Worm (Caenorhabditis elegans) whole organism, L1 larva: Measurements from ENCODE around the gene cmd-1.

ENCODE experiments used
- C04F5.9 ChIP-seq: sonication (generic microtip); optimal IDR thresholded peaks from 2 replicates; lab custom pipeline; 2016; ENCODE audit warnings: missing genetic modification characterization, missing compliant biosample characterization
- C16A3.4 ChIP-seq: fragments of 150-350 bp; optimal IDR thresholded peaks from 2 replicates; lab custom pipeline; 2014; ENCODE audit warnings: missing biosample characterization, missing genetic modification characterization
- aha-1 ChIP-seq: fragments of 150-350 bp; optimal IDR thresholded peaks from 2 replicates; lab custom pipeline; 2014; ENCODE audit warnings: missing biosample characterization, missing genetic modification characterization
- alr-1 ChIP-seq: fragments of 200-800 bp; sonication (Bioruptor generic); optimal IDR thresholded peaks from 2 replicates; lab custom pipeline; 2018; ENCODE audit warnings: borderline replicate concordance, mild to moderate bottlenecking, missing genetic modification characterization, missing compliant biosample characterization
- aly-2 ChIP-seq: fragments of 150-350 bp; optimal IDR thresholded peaks from 2 replicates; lab custom pipeline; 2014; ENCODE audit warnings: missing biosample characterization, missing genetic modification characterization
- blmp-1 ChIP-seq: fragments of 150-350 bp; optimal IDR thresholded peaks from 2 replicates; lab custom pipeline; 2014; ENCODE audit warnings: missing biosample characterization, missing genetic modification characterization
- ceh-82 ChIP-seq, 3 experiments: fragments of 150-350 bp in 1 of 3; sonication (generic microtip) in 2 of 3; optimal IDR thresholded peaks; 2 replicates each; lab custom pipeline; 2014 to 2017; ENCODE audit warnings: missing biosample characterization in 3 of 3, missing genetic modification characterization in 3 of 3
- ceh-90 ChIP-seq: sonication (generic microtip); optimal IDR thresholded peaks from 2 replicates; lab custom pipeline; 2016; ENCODE audit warnings: missing genetic modification characterization, missing compliant biosample characterization
- dpl-1 ChIP-seq, 3 experiments: fragments of 150-350 bp in 2 of 3; sonication (generic microtip) in 1 of 3; optimal IDR thresholded peaks; 2 replicates each; lab custom pipeline; 2014 to 2017; ENCODE audit warnings: missing biosample characterization in 3 of 3, missing genetic modification characterization in 3 of 3, missing genetic modification reagents in 3 of 3
- dsc-1 ChIP-seq: sonication (generic microtip); optimal IDR thresholded peaks from 2 replicates; lab custom pipeline; 2016; ENCODE audit warnings: mild to moderate bottlenecking, missing genetic modification characterization, missing compliant biosample characterization
- efl-1 ChIP-seq, 4 experiments: fragments of 150-350 bp; optimal IDR thresholded peaks in 3 of 4; peaks in 1 of 4; 1 replicate in 1 of 4; 2 replicates in 3 of 4; lab custom pipeline; 2014; ENCODE audit warnings: missing biosample characterization in 2 of 4, missing genetic modification characterization in 2 of 4, missing genetic modification reagents in 2 of 4
- egl-13 ChIP-seq: sonication (generic microtip); optimal IDR thresholded peaks from 2 replicates; lab custom pipeline; 2016; ENCODE audit warnings: missing genotype, missing genetic modification reagents, missing genetic modification characterization, missing compliant biosample characterization
- egl-27 ChIP-seq, 2 experiments: fragments of 150-350 bp in 1 of 2; sonication (generic microtip); optimal IDR thresholded peaks; 3 replicates each; lab custom pipeline; 2017 to 2018; ENCODE audit warnings: missing biosample characterization in 2 of 2, missing genetic modification characterization in 2 of 2, missing genetic modification reagents in 2 of 2
- elt-2 ChIP-seq: sonication (generic microtip); optimal IDR thresholded peaks from 2 replicates; lab custom pipeline; 2016; ENCODE audit warnings: missing genetic modification characterization, mild to moderate bottlenecking, inconsistent platforms, missing compliant biosample characterization, missing genetic modification reagents
- elt-3 ChIP-seq, 6 experiments: fragments of 150-350 bp in 1 of 6; sonication (generic microtip); optimal IDR thresholded peaks; 2 replicates each; lab custom pipeline; 2017 to 2018; ENCODE audit warnings: missing biosample characterization in 6 of 6, missing genetic modification characterization in 6 of 6, inconsistent platforms in 1 of 6
- fkh-8 ChIP-seq: sonication (generic microtip); optimal IDR thresholded peaks from 2 replicates; lab custom pipeline; 2016; ENCODE audit warnings: mild to moderate bottlenecking, missing genetic modification characterization, missing compliant biosample characterization
- fos-1 ChIP-seq: fragments of 150-350 bp; optimal IDR thresholded peaks from 2 replicates; lab custom pipeline; 2014; ENCODE audit warnings: missing biosample characterization, missing genetic modification characterization
- hlh-17 ChIP-seq: fragments of 200-800 bp; sonication (Bioruptor generic); optimal IDR thresholded peaks from 2 replicates; lab custom pipeline; 2018; ENCODE audit warnings: missing genetic modification characterization, mild to moderate bottlenecking, missing compliant biosample characterization, moderate library complexity, borderline replicate concordance
- irx-1 ChIP-seq: sonication (generic microtip); optimal IDR thresholded peaks from 2 replicates; lab custom pipeline; 2016; ENCODE audit warnings: missing genetic modification characterization, missing compliant biosample characterization
- isw-1 ChIP-seq: fragments of 200-800 bp; sonication (Bioruptor generic); IDR thresholded peaks from 2 replicates; pipeline ENCODE4 v1.3.6; 2022; ENCODE audit warnings: missing genetic modification characterization, missing compliant biosample characterization
- jun-1 ChIP-seq: fragments of 150-350 bp; optimal IDR thresholded peaks from 2 replicates; lab custom pipeline; 2014; ENCODE audit warnings: missing biosample characterization, missing genetic modification reagents, missing genetic modification characterization
- lin-14 ChIP-seq: fragments of 200-800 bp; sonication (Bioruptor generic); optimal IDR thresholded peaks from 2 replicates; lab custom pipeline; 2018; ENCODE audit warnings: mild to moderate bottlenecking, missing genetic modification characterization, moderate library complexity, missing compliant biosample characterization
- lin-39 ChIP-seq: fragments of 150-350 bp; optimal IDR thresholded peaks from 2 replicates; lab custom pipeline; 2014; ENCODE audit warnings: missing biosample characterization, missing genetic modification reagents, missing genetic modification characterization
- lsy-2 ChIP-seq, 2 experiments: fragments of 150-350 bp; optimal IDR thresholded peaks; 2 replicates each; lab custom pipeline; 2014; ENCODE audit warnings: missing biosample characterization in 2 of 2, missing genetic modification characterization in 2 of 2
- mab-9 ChIP-seq: fragments of 200-800 bp; sonication (Bioruptor generic); IDR thresholded peaks from 2 replicates; pipeline ENCODE4 v1.3.6; 2022; ENCODE audit warnings: missing genetic modification reagents, missing genetic modification characterization, missing compliant biosample characterization
- mep-1 ChIP-seq: fragments of 150-350 bp; optimal IDR thresholded peaks from 2 replicates; lab custom pipeline; 2014; ENCODE audit warnings: missing biosample characterization, missing genetic modification characterization
- nhr-12 ChIP-seq: sonication (generic microtip); optimal IDR thresholded peaks from 2 replicates; lab custom pipeline; 2017; ENCODE audit warnings: missing biosample characterization, missing genetic modification characterization
- nhr-20 ChIP-seq: sonication (generic microtip); optimal IDR thresholded peaks from 2 replicates; lab custom pipeline; 2016; ENCODE audit warnings: mild to moderate bottlenecking, missing genetic modification characterization, missing compliant biosample characterization
- nhr-237 ChIP-seq: fragments of 150-350 bp; optimal IDR thresholded peaks from 2 replicates; lab custom pipeline; 2014; ENCODE audit warnings: missing biosample characterization, missing genetic modification characterization
- nhr-47 ChIP-seq: sonication (generic microtip); optimal IDR thresholded peaks from 2 replicates; lab custom pipeline; 2016; ENCODE audit warnings: mild to moderate bottlenecking, missing genetic modification characterization, moderate library complexity, missing compliant biosample characterization
- nhr-71 ChIP-seq: sonication (generic microtip); optimal IDR thresholded peaks from 2 replicates; lab custom pipeline; 2016; ENCODE audit warnings: mild to moderate bottlenecking, missing genetic modification characterization, moderate library complexity, missing compliant biosample characterization
- nhr-76 ChIP-seq: sonication (generic microtip); optimal IDR thresholded peaks from 2 replicates; lab custom pipeline; 2017; ENCODE audit warnings: missing biosample characterization, missing genetic modification characterization
- nhr-77 ChIP-seq: fragments of 150-350 bp; optimal IDR thresholded peaks from 2 replicates; lab custom pipeline; 2014; ENCODE audit warnings: missing biosample characterization, missing genetic modification characterization
- nhr-84 ChIP-seq: sonication (generic microtip); optimal IDR thresholded peaks from 2 replicates; lab custom pipeline; 2017; ENCODE audit warnings: missing biosample characterization, missing genetic modification characterization
- nhr-85 ChIP-seq: sonication (generic microtip); peaks from one replicate; lab custom pipeline; 2016; ENCODE audit warnings: missing genetic modification characterization, inconsistent platforms, missing compliant biosample characterization
- pag-3 ChIP-seq: sonication (generic microtip); optimal IDR thresholded peaks from 2 replicates; lab custom pipeline; 2017; ENCODE audit warnings: missing genetic modification characterization, mild to moderate bottlenecking, missing compliant biosample characterization, antibody characterized with exemption, borderline replicate concordance; ENCODE audit not compliant: insufficient read depth
- pqm-1 ChIP-seq: sonication (generic microtip); optimal IDR thresholded peaks from 3 replicates; lab custom pipeline; 2017; ENCODE audit warnings: missing biosample characterization, missing genetic modification characterization
- skn-1 ChIP-seq: fragments of 150-350 bp; optimal IDR thresholded peaks from 2 replicates; lab custom pipeline; 2014; ENCODE audit warnings: missing biosample characterization, missing genetic modification characterization
- snpc-4 ChIP-seq: fragments of 150-350 bp; optimal IDR thresholded peaks from 2 replicates; lab custom pipeline; 2014; ENCODE audit warnings: missing biosample characterization, missing genetic modification characterization
- snu-23 ChIP-seq: sonication (generic microtip); optimal IDR thresholded peaks from 2 replicates; lab custom pipeline; 2016; ENCODE audit warnings: missing genetic modification characterization, missing compliant biosample characterization
- sox-4 ChIP-seq: sonication (generic microtip); optimal IDR thresholded peaks from 2 replicates; lab custom pipeline; 2016; ENCODE audit warnings: missing genetic modification characterization, missing compliant biosample characterization
- sptf-1 ChIP-seq: fragments of 150-350 bp; optimal IDR thresholded peaks from 2 replicates; lab custom pipeline; 2014; ENCODE audit warnings: missing biosample characterization, missing genetic modification characterization
- sup-37 ChIP-seq: fragments of 200-800 bp; sonication (Bioruptor generic); optimal IDR thresholded peaks from 2 replicates; lab custom pipeline; 2018; ENCODE audit warnings: mild to moderate bottlenecking, missing genetic modification characterization, missing compliant biosample characterization
- swsn-7 ChIP-seq: sonication (generic microtip); optimal IDR thresholded peaks from 2 replicates; lab custom pipeline; 2016; ENCODE audit warnings: missing genetic modification characterization, missing compliant biosample characterization
- unc-130 ChIP-seq: fragments of 150-350 bp; optimal IDR thresholded peaks from 2 replicates; lab custom pipeline; 2017; ENCODE audit warnings: missing biosample characterization, missing genetic modification characterization, inconsistent platforms
- unc-86 ChIP-seq: sonication (generic microtip); optimal IDR thresholded peaks from 2 replicates; lab custom pipeline; 2016; ENCODE audit warnings: missing genetic modification characterization, missing compliant biosample characterization
- vab-15 ChIP-seq: sonication (generic microtip); optimal IDR thresholded peaks from 2 replicates; lab custom pipeline; 2017; ENCODE audit warnings: missing genotype, mild to moderate bottlenecking, missing genetic modification characterization, missing compliant biosample characterization
- zip-4 ChIP-seq: fragments of 200-800 bp; sonication (Bioruptor generic); optimal IDR thresholded peaks from 2 replicates; lab custom pipeline; 2018; ENCODE audit warnings: mild to moderate bottlenecking, missing genetic modification characterization, moderate library complexity, missing compliant biosample characterization
- ztf-11 ChIP-seq, 2 experiments: sonication (generic microtip); optimal IDR thresholded peaks; 2 replicates each; lab custom pipeline; 2016 to 2017; ENCODE audit warnings: missing genetic modification characterization in 2 of 2, missing biosample characterization in 1 of 2, missing compliant biosample characterization in 1 of 2
- ztf-4 ChIP-seq: fragments of 150-350 bp; optimal IDR thresholded peaks from 2 replicates; lab custom pipeline; 2014; ENCODE audit warnings: missing biosample characterization, missing genetic modification characterization

Gene cmd-1

ce11 chrV:1179279-1179678 lies 23.2 kb downstream of the cmd-1 start, which contains the start of gene F25A2.1:
Gene F25A2.1, plus strand, starts transcription at chrV:1179579.
- TF ChIP-seq efl-1 (optimal IDR thresholded peaks at IDR 0.05; lab: Kevin White, UChicago) (no peak), efl-1 (GFP tag; optimal IDR thresholded peaks at IDR 0.05 in 1 of 2; lab: Kevin White, UChicago) (peak in 1 of 2 experiments; percentile 46), nhr-12 (tag; lab: Kevin White, UChicago) (no peak)

- TF ChIP-seq unc-86, result peak; percentile 49
- TF ChIP-seq efl-1 (optimal IDR thresholded peaks at IDR 0.05; lab: Kevin White, UChicago), result peak; percentile 57 to 79
- peak; percentile 81 to 96 for TF ChIP-seq efl-1 (GFP tag; optimal IDR thresholded peaks at IDR 0.05 in 1 of 2; lab: Kevin White, UChicago)
- peak; percentile 75 for TF ChIP-seq dsc-1
- TF ChIP-seq mep-1 (tag; lab: Kevin White, UChicago), result peak; percentile 95
- no peak for TF ChIP-seq nhr-237 (tag; lab: Kevin White, UChicago)
- TF ChIP-seq elt-2 (tag; lab: Kevin White, UChicago), result no peak
- peak; percentile 56 for TF ChIP-seq irx-1 (tag; lab: Kevin White, UChicago)
- no peak for TF ChIP-seq alr-1 (tag; lab: Kevin White, UChicago)
- peak; percentile 16 for TF ChIP-seq fkh-8
- TF ChIP-seq snpc-4 (tag; lab: Kevin White, UChicago), result peak; percentile 73
- no peak for TF ChIP-seq pqm-1
- no peak for TF ChIP-seq aha-1 (tag; lab: Kevin White, UChicago)
- TF ChIP-seq hlh-17 (GFP tag; lab: Kevin White, UChicago), result no peak
- peak; percentile 52 to 71 (median 70) for TF ChIP-seq ceh-82 (tag; optimal IDR thresholded peaks at IDR 0.05; lab: Kevin White, UChicago)
- peak; percentile 68 to 83 (median 77) for TF ChIP-seq dpl-1 (GFP tag; optimal IDR thresholded peaks at IDR 0.05; lab: Kevin White, UChicago)
- peak in 2 of 6 experiments; percentile 41 to 72 for TF ChIP-seq elt-3 (tag; optimal IDR thresholded peaks at IDR 0.05; lab: Kevin White, UChicago)
- no peak for TF ChIP-seq nhr-85 (tag; lab: Kevin White, UChicago)
- TF ChIP-seq nhr-76 (tag; lab: Kevin White, UChicago), result no peak
- TF ChIP-seq lin-39, result peak; percentile 46
- TF ChIP-seq sox-4 (tag; lab: Kevin White, UChicago), result peak; percentile 1
- TF ChIP-seq egl-13 (tag; lab: Kevin White, UChicago), result peak; percentile 64
- TF ChIP-seq sup-37 (GFP tag; lab: Kevin White, UChicago), result no peak
- no peak for TF ChIP-seq egl-27 (tag; optimal IDR thresholded peaks at IDR 0.05; lab: Kevin White, UChicago)
- peak; percentile 82 for TF ChIP-seq swsn-7
- TF ChIP-seq nhr-47 (tag; lab: Kevin White, UChicago), result peak; percentile 83
- TF ChIP-seq jun-1 (tag; lab: Kevin White, UChicago), result peak; percentile 5
- TF ChIP-seq ceh-90 (tag; lab: Kevin White, UChicago), result peak; percentile 17
- no peak for TF ChIP-seq zip-4 (GFP tag; lab: Kevin White, UChicago)
- no peak for TF ChIP-seq lin-14 (GFP tag; lab: Kevin White, UChicago)
- TF ChIP-seq nhr-84 (tag; lab: Kevin White, UChicago), result no peak
- TF ChIP-seq isw-1 (GFP tag; lab: Robert Waterston, UW), result peak; percentile 52
- peak; percentile 55 for TF ChIP-seq skn-1
- TF ChIP-seq snu-23, result peak; percentile 87
- no peak for TF ChIP-seq nhr-77 (tag; lab: Kevin White, UChicago)
- peak; percentile 83 for TF ChIP-seq nhr-20 (tag; lab: Kevin White, UChicago)
- TF ChIP-seq sptf-1 (tag; lab: Kevin White, UChicago), result no peak
- no peak for TF ChIP-seq fos-1 (tag; lab: Kevin White, UChicago)
- TF ChIP-seq vab-15 (tag; lab: Kevin White, UChicago), result no peak
- TF ChIP-seq lsy-2 (tag; optimal IDR thresholded peaks at IDR 0.05; lab: Kevin White, UChicago), result peak; percentile 80 to 85
- TF ChIP-seq pag-3 (tag; lab: Kevin White, UChicago), result no peak
- peak; percentile 95 for TF ChIP-seq unc-130 (tag; lab: Kevin White, UChicago)
- TF ChIP-seq C16A3.4 (tag; lab: Kevin White, UChicago), result peak; percentile 69
- peak; percentile 79 for TF ChIP-seq nhr-71 (tag; lab: Kevin White, UChicago)
- no peak for TF ChIP-seq mab-9
- peak in 1 of 2 experiments; percentile 22 for TF ChIP-seq ztf-11 (tag; optimal IDR thresholded peaks at IDR 0.05; lab: Kevin White, UChicago)
- TF ChIP-seq blmp-1 (tag; lab: Kevin White, UChicago), result peak; percentile 70
- TF ChIP-seq C04F5.9 (tag; lab: Kevin White, UChicago), result peak; percentile 37
- peak; percentile 10 for TF ChIP-seq aly-2 (tag; lab: Kevin White, UChicago)
- TF ChIP-seq ztf-4, result no peak
Measured at ce11 chrV:1195995-1196394, 39.9 kb downstream of the cmd-1 start, which contains the start of the genes wrb-1 and Y50D4A.4. Gene wrb-1, plus strand, starts transcription at chrV:1196072. Gene Y50D4A.4, minus strand, starts transcription at chrV:1196127.
